Fruit fly (Drosophila melanogaster) whole organism, pupa: ENCODE results near the gene Ir67c.

Experiments used
- CG10348 ChIP-seq: fragments of 200-800 bp; sonication (Bioruptor generic); IDR thresholded peaks from 2 replicates; pipeline ENCODE4 v1.3.6; 2022; ENCODE audit warnings: missing biosample characterization, missing genetic modification characterization
- CG12605 ChIP-seq: fragments of 200-800 bp; sonication (Bioruptor generic); IDR thresholded peaks from 2 replicates; pipeline ENCODE4 v1.3.6; 2022; ENCODE audit warnings: missing biosample characterization, missing genetic modification characterization
- CG13204 ChIP-seq: fragments of 200-800 bp; sonication (Bioruptor generic); optimal IDR thresholded peaks from 2 replicates; lab custom pipeline; 2018; ENCODE audit warnings: missing biosample characterization, mild to moderate bottlenecking, missing genetic modification characterization, moderate library complexity
- CG14655 ChIP-seq: fragments of 200-800 bp; sonication (Bioruptor generic); optimal IDR thresholded peaks from 3 replicates; lab custom pipeline; 2017; ENCODE audit warnings: mild to moderate bottlenecking, missing biosample characterization, missing genetic modification reagents, missing genetic modification characterization
- CG15710 ChIP-seq: fragments of 200-800 bp; sonication (Bioruptor generic); optimal IDR thresholded peaks from 2 replicates; lab custom pipeline; 2018; ENCODE audit warnings: missing biosample characterization, mild to moderate bottlenecking, missing genetic modification characterization, moderate library complexity
- CG32121 ChIP-seq: fragments of 200-800 bp; sonication (Bioruptor generic); IDR thresholded peaks from 2 replicates; pipeline ENCODE4 v1.3.6; 2022; ENCODE audit warnings: missing biosample characterization, missing genetic modification characterization
- CG34367 ChIP-seq: fragments of 200-800 bp; sonication (Bioruptor generic); optimal IDR thresholded peaks from 2 replicates; lab custom pipeline; 2018; ENCODE audit warnings: missing biosample characterization, mild to moderate bottlenecking, missing genetic modification characterization
- CG8301 ChIP-seq: fragments of 200-800 bp; sonication (Bioruptor generic); optimal IDR thresholded peaks from 2 replicates; lab custom pipeline; 2018; ENCODE audit warnings: missing biosample characterization, mild to moderate bottlenecking, missing genetic modification characterization
- CG9948 ChIP-seq: fragments of 200-800 bp; sonication (Bioruptor generic); optimal IDR thresholded peaks from 2 replicates; lab custom pipeline; 2018; ENCODE audit warnings: missing biosample characterization, mild to moderate bottlenecking, missing genetic modification characterization, moderate library complexity
- D1 ChIP-seq: fragments of 200-800 bp; sonication (Bioruptor generic); optimal IDR thresholded peaks from 2 replicates; lab custom pipeline; 2018; ENCODE audit warnings: missing biosample characterization, mild to moderate bottlenecking, missing genetic modification characterization, moderate library complexity
- EcR ChIP-seq: fragments of 200-800 bp; sonication (Bioruptor generic); optimal IDR thresholded peaks from 3 replicates; lab custom pipeline; 2019; ENCODE audit warnings: missing biosample characterization, missing genetic modification characterization, mild to moderate bottlenecking, moderate library complexity, missing genetic modification reagents
- Ets98B ChIP-seq: fragments of 200-800 bp; sonication (Bioruptor generic); IDR thresholded peaks from 2 replicates; pipeline ENCODE4 v1.3.6; 2022; ENCODE audit warnings: missing biosample characterization, missing genetic modification characterization

dm6 chr3L:10389143-10389542 is 44.8 kb downstream of the Ir67c start:
- TF ChIP-seq EcR (GFP tag; lab: Kevin White, UChicago) (no peak), Ets98B (GFP tag; lab: Robert Waterston, UW) (peak; percentile 28; the same call in 1 of the 2 replicates), CG32121 (0 out of 2 replicates have a peak, but pooled peaks have one; percentile 11), CG10348 (GFP tag; lab: Robert Waterston, UW) (no peak), CG8301 (tag; lab: Kevin White, UChicago) (peak; percentile 58), CG15710 (no peak), D1 (tag; lab: Kevin White, UChicago) (no peak), CG9948 (tag; lab: Kevin White, UChicago) (no peak), CG13204 (GFP tag; lab: Kevin White, UChicago) (no peak), CG14655 (GFP tag; lab: Kevin White, UChicago) (peak; percentile 57), CG34367 (no peak), CG12605 (no peak)
